Fruit fly (Drosophila melanogaster) whole organism, pupa: ENCODE results near the gene schuy.

Experiments
- CG14655 ChIP-seq: fragments of 200-800 bp; sonication (Bioruptor generic); optimal IDR thresholded peaks from 3 replicates; lab custom pipeline; 2017; ENCODE audit warnings: mild to moderate bottlenecking, missing biosample characterization, missing genetic modification reagents, missing genetic modification characterization
- CG4496 ChIP-seq: fragments of 200-800 bp; sonication (Bioruptor generic); IDR thresholded peaks from 3 replicates; pipeline ENCODE4 v1.3.6; 2022; ENCODE audit warnings: missing biosample characterization, missing genetic modification characterization

DNA sequence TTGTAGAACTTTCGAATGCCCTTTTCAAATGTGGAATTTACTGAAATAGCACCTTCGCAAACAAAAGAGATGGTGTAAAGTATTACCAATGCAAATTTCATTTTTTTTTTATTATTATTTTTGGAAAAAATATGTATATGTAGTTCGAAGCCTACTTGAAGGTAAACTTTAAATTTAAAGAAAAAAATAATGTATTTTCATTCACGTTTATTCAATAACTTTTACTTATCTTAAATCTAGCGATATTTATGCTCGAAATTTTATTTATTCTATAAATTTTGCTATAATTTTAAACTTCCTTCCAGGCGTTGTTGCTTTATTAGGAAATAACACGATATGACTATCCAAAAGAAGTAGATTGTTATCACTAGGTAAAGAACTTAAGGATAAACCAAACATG lies 33.2 kb upstream of the schuy start, which contains the start of gene CG33710:
- TF ChIP-seq CG4496 (GFP tag; lab: Robert Waterston, UW) (no peak), CG14655 (no peak)
